Fruit fly (Drosophila melanogaster): Measurements from ENCODE around the gene CG17105.

- TF ChIP-seq lola (GFP tag; optimal IDR thresholded peaks at IDR 0.05) (no peak), Dfd (GFP tag; optimal IDR thresholded peaks at IDR 0.05) (no peak), usp (GFP tag; optimal IDR thresholded peaks at IDR 0.05) (no peak)
These were observed 26.3 kb upstream of the CG17105 start for dm6 chr2L:10654520-10654919.

Data from whole organism, wandering third instar larva.